Worm (Caenorhabditis elegans): ENCODE results near the gene cku-80.

DNA sequence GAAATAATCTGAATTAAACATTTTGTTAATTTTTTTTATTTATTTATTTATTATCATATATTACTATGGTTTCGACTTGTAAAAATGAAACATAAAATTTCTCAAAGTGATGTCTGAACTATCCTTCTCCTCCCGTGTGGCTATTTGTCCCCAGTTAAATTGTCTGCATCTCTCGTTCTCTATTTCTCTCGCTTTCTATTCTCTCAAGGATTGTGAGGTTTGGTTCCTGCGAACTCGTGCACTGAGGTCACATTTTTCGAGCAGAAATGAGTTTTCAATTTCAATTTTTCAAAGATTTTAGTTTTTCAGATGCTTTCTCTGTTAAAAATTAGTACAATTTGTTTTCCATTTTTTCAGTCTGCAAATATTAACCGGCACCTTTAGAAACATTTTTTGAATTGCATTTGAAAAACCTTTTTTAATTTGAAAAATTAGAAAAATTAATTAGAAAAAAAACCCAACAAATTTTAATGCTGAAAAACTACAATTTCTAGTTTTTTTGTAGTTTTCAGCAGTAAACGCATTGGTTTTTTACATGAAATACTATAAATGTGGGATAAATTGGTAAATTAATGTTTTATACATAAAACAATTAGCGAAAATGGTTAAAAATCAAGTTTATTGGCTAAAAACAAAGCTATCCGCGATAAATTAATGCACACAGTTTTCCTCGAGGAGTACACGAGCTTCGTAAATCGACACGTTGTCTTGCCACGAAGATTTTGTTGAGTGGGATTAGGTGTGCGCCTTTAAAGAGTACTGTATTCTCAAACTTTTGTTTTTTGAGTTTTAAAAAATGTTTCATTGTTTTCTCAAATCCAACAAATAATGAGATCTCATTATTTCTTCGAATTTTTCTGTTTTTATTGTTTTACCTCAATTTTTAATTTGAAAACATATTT, 7.3 kb upstream of the cku-80 start:
- TF ChIP-seq ahr-1 (tag; optimal IDR thresholded peaks at IDR 0.05) (no peak), tbx-2 (tag; optimal IDR thresholded peaks at IDR 0.05) (no peak), hlh-15 (tag; optimal IDR thresholded peaks at IDR 0.05) (no peak), nhr-11 (tag; optimal IDR thresholded peaks at IDR 0.05) (no peak), ceh-45 (GFP tag; IDR thresholded peaks at IDR 0.05) (no peak), dve-1 (tag; optimal IDR thresholded peaks at IDR 0.05) (no peak)

Measured in whole organism, late embryonic.